Fruit fly (Drosophila melanogaster): ENCODE measurements around the gene Ref1.
A peak's percentile ranks its signal among the peaks of the same experiment; 100 is the strongest.

Gene Ref1

DNA sequence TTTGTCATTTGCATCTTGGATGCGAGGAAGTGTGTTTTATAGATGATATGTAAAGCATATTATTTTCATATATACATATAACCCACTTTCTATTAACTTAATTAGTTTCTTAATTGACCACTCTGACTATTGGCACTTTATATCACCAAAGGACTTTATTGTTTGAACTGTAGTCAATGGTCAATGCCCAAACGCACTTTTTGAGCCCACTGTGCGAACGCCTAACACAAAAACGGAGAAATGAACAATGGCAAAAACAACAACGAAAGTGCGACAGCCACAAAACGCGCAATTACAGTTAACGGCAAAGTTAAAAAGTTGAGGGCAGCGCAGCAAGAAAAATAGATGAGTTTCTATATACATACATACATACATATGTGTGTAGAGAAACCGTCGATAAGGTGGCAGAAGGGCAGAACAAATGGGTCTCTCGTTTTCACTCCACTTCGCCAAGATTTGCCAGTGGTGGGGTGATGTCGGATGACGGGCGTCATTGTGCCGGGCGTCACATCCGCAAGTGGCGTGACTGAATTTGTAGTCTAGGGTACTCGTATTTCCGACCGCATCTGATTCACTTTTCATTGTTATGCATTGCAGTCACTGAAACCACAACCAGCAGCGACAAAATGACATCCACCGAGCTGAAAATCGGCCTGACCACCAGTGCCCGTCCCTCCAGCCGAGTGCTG is 3.8 kb downstream of the Ref1 start (continued):
- TF ChIP-seq phol (tag; optimal IDR thresholded peaks at IDR 0.05) = no peak
- no peak for TF ChIP-seq CG7987 (GFP tag; optimal IDR thresholded peaks at IDR 0.05)
- no peak for TF ChIP-seq nmo (GFP tag; optimal IDR thresholded peaks at IDR 0.05)
- no peak for TF ChIP-seq CG2129 (GFP tag; IDR thresholded peaks at IDR 0.05; ENCODE audit: partially characterized antibody)
- TF ChIP-seq sens-2 (GFP tag; IDR thresholded peaks at IDR 0.05) = no peak
- no peak for TF ChIP-seq CG13287 (GFP tag; IDR thresholded peaks at IDR 0.05; ENCODE audit: partially characterized antibody)
- no peak for TF ChIP-seq z (GFP tag; IDR thresholded peaks at IDR 0.05)
- no peak for TF ChIP-seq mld (GFP tag; IDR thresholded peaks at IDR 0.05; ENCODE audit: partially characterized antibody)
- TF ChIP-seq unc-4 (GFP tag; IDR thresholded peaks at IDR 0.05; ENCODE audit: partially characterized antibody) = no peak
- no peak for TF ChIP-seq CG2202 (tag; optimal IDR thresholded peaks at IDR 0.05)
- no peak for TF ChIP-seq CG9609 (GFP tag; optimal IDR thresholded peaks at IDR 0.05)
- TF ChIP-seq Sin3A (optimal IDR thresholded peaks at IDR 0.05) = no peak
- no peak for TF ChIP-seq scrt (GFP tag; optimal IDR thresholded peaks at IDR 0.05)
- TF ChIP-seq unpg (GFP tag; optimal IDR thresholded peaks at IDR 0.05) = peak; percentile 14
- peak; percentile 44 for TF ChIP-seq Hand (GFP tag; optimal IDR thresholded peaks at IDR 0.05)
- no peak for TF ChIP-seq CG13123 (GFP tag; optimal IDR thresholded peaks at IDR 0.05)
- TF ChIP-seq Ssrp (tag; optimal IDR thresholded peaks at IDR 0.05) = no peak
- no peak for TF ChIP-seq slou (GFP tag; optimal IDR thresholded peaks at IDR 0.05)
- TF ChIP-seq MTF-1 (GFP tag; optimal IDR thresholded peaks at IDR 0.05; ENCODE audit: borderline replicate concordance) = no peak
- TF ChIP-seq twi (tag; optimal IDR thresholded peaks at IDR 0.05) = no peak
- no peak for TF ChIP-seq CG5245 (GFP tag; optimal IDR thresholded peaks at IDR 0.05)
- no peak for TF ChIP-seq ham (GFP tag; IDR thresholded peaks at IDR 0.05)
- no peak for TF ChIP-seq Xrp1 (GFP tag; IDR thresholded peaks at IDR 0.05)
- TF ChIP-seq CG4707 (GFP tag; optimal IDR thresholded peaks at IDR 0.05) = peak; percentile 89
- TF ChIP-seq tup (GFP tag; optimal IDR thresholded peaks at IDR 0.05) = no peak
- TF ChIP-seq zfh1 (GFP tag; IDR thresholded peaks at IDR 0.05) = 0 out of 3 replicates have a peak, but pooled peaks have one; percentile 23
- TF ChIP-seq CG18599 (GFP tag; optimal IDR thresholded peaks at IDR 0.05) = peak; percentile 9
- TF ChIP-seq inv (GFP tag; IDR thresholded peaks at IDR 0.05; ENCODE audit: partially characterized antibody) = no peak
- no peak for TF ChIP-seq tna (GFP tag; IDR thresholded peaks at IDR 0.05; ENCODE audit: partially characterized antibody)
- no peak for TF ChIP-seq CG8924 (tag; optimal IDR thresholded peaks at IDR 0.05)
- no peak for TF ChIP-seq Fer2 (tag; optimal IDR thresholded peaks at IDR 0.05)
- no peak for TF ChIP-seq Doc3 (GFP tag; IDR thresholded peaks at IDR 0.05; ENCODE audit: partially characterized antibody)
- TF ChIP-seq pnt (GFP tag; optimal IDR thresholded peaks at IDR 0.05) = no peak
- TF ChIP-seq CG6791 (GFP tag; IDR thresholded peaks at IDR 0.05; ENCODE audit: partially characterized antibody) = no peak
- TF ChIP-seq pfk (GFP tag; optimal IDR thresholded peaks at IDR 0.05) = peak; percentile 24
- TF ChIP-seq CG18476 (GFP tag; optimal IDR thresholded peaks at IDR 0.05) = no peak
- TF ChIP-seq CG15269 (tag; optimal IDR thresholded peaks at IDR 0.05) = no peak
- TF ChIP-seq BtbVII (GFP tag; optimal IDR thresholded peaks at IDR 0.05) = no peak
- no peak for TF ChIP-seq nau (GFP tag; optimal IDR thresholded peaks at IDR 0.05)
- TF ChIP-seq CG7786 (GFP tag; optimal IDR thresholded peaks at IDR 0.05) = no peak
- TF ChIP-seq Hsf (GFP tag; optimal IDR thresholded peaks at IDR 0.05) = no peak
- TF ChIP-seq Oli (tag; optimal IDR thresholded peaks at IDR 0.05) = no peak
- no peak for TF ChIP-seq MBD-R2 (GFP tag; IDR thresholded peaks at IDR 0.05)
- no peak for TF ChIP-seq cas (GFP tag; IDR thresholded peaks at IDR 0.05)
- TF ChIP-seq E2f1 (GFP tag; IDR thresholded peaks at IDR 0.05) = no peak
- TF ChIP-seq trh (GFP tag; optimal IDR thresholded peaks at IDR 0.05) = no peak
- TF ChIP-seq abd-A (tag; optimal IDR thresholded peaks at IDR 0.05) = no peak
- no peak for TF ChIP-seq dysf (GFP tag; IDR thresholded peaks at IDR 0.05)
- TF ChIP-seq Sox100B (GFP tag; optimal IDR thresholded peaks at IDR 0.05) = no peak

Measured in whole organism, embryonic.